Fruit fly (Drosophila melanogaster) Kc167 (cell line): ENCODE results near the gene CG3556.

Experiments used
- insv ChIP-seq: fragments of >200 bp; optimal IDR thresholded peaks from 3 replicates; lab custom pipeline; 2018; ENCODE audit warnings: missing external identifiers
- psq ChIP-seq: fragments of >200 bp; optimal IDR thresholded peaks from 2 replicates; lab custom pipeline; 2017; ENCODE audit warnings: missing external identifiers
- ttk ChIP-seq: sonication (Bioruptor generic); optimal IDR thresholded peaks from 2 replicates; lab custom pipeline; 2017; ENCODE audit warnings: missing external identifiers

DNA sequence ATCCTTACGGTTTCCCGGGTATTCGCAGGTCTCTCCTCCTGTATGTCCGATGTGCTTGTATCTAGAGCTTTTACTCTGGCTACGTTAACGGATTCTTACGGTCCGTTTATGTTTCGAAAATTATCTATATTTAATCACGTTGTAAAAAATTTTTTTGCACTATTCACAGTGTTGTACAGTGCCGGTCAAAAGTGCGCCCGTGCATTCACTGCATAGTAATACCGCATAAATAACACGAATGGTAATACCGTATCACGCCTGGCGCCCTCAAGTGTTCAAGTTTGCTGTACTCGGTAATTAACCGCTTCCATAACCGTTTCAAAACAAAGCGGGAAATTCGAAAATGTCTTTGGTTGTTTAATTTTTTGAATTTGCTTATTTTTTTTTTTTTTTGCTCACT is 24.0 kb downstream of the CG3556 start, which contains the start of gene CG11444:
- TF ChIP-seq insv (lab: Kevin White, UChicago) (no peak), ttk (no peak), psq (no peak)
